Worm (Caenorhabditis elegans) whole organism, midembryonic: ENCODE data around the gene dph-2.

Experiments
- T22C8.4 ChIP-seq: fragments of 200-800 bp; sonication (Bioruptor generic); IDR thresholded peaks from 2 replicates; pipeline ENCODE4 v1.3.6; 2022; ENCODE audit warnings: missing genetic modification characterization, missing compliant biosample characterization
- cog-1 ChIP-seq: sonication (generic microtip); optimal IDR thresholded peaks from 2 replicates; lab custom pipeline; 2016; ENCODE audit warnings: missing genetic modification characterization, missing compliant biosample characterization
- flt-1 ChIP-seq: fragments of 200-800 bp; sonication (Bioruptor generic); IDR thresholded peaks from 2 replicates; pipeline ENCODE4 v1.3.6; 2022; ENCODE audit warnings: missing genetic modification characterization, missing compliant biosample characterization
- klf-2 ChIP-seq: fragments of 200-800 bp; sonication (Bioruptor generic); conservative IDR thresholded peaks from 2 replicates; pipeline ENCODE4 v1.3.6; 2022; ENCODE audit warnings: missing genetic modification reagents, missing genetic modification characterization, missing compliant biosample characterization
- med-1 ChIP-seq: sonication (generic microtip); optimal IDR thresholded peaks from 2 replicates; lab custom pipeline; 2017; ENCODE audit warnings: missing genetic modification characterization, mild to moderate bottlenecking, missing compliant biosample characterization, antibody characterized with exemption, missing genetic modification reagents; ENCODE audit not compliant: insufficient read depth
- ref-1 ChIP-seq: fragments of 200-800 bp; sonication (Bioruptor generic); conservative IDR thresholded peaks from 2 replicates; pipeline ENCODE4 v1.3.6; 2022; ENCODE audit warnings: missing genetic modification reagents, missing genetic modification characterization, missing compliant biosample characterization
- tab-1 ChIP-seq: fragments of 200-800 bp; sonication (Bioruptor generic); IDR thresholded peaks from 2 replicates; pipeline ENCODE4 v1.3.6; 2022; ENCODE audit warnings: missing genetic modification characterization, missing compliant biosample characterization
- ztf-23 ChIP-seq: fragments of 200-800 bp; sonication (Bioruptor generic); IDR thresholded peaks from 2 replicates; pipeline ENCODE4 v1.3.6; 2022; ENCODE audit warnings: missing genetic modification reagents, missing genetic modification characterization, missing compliant biosample characterization
- ztf-29 ChIP-seq: fragments of 200-800 bp; sonication (Bioruptor generic); IDR thresholded peaks from 2 replicates; pipeline ENCODE4 v1.3.6; 2022; ENCODE audit warnings: missing genetic modification reagents, missing genetic modification characterization, missing compliant biosample characterization

Gene dph-2

DNA sequence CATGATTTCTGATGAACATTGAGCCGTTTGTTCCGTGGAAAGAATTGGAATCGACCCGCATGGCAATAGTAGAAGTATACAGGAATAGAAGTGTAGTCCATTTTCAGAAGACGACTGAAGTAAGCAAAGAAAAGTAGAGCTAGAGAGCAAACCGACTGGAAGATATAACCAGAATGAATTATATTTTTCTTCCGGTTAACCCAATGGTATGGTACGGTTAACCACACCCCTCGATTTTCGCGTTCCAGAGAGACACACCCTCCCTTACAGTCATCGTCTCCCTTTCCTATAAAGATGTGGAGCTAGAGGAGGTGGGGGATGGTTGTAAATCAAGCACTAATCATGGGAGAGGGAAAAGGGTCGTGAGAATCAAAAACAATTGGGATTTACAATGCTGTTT, 9.0 kb upstream of the dph-2 start, which contains the start of gene C09G5.14:
C09G5.14 (minus strand) TSS at position 101 of the 400 bp plus-strand sequence.
- no peak for TF ChIP-seq ref-1
- no peak for TF ChIP-seq T22C8.4 (GFP tag; lab: Robert Waterston, UW)
- TF ChIP-seq ztf-23 = no peak

DNA sequence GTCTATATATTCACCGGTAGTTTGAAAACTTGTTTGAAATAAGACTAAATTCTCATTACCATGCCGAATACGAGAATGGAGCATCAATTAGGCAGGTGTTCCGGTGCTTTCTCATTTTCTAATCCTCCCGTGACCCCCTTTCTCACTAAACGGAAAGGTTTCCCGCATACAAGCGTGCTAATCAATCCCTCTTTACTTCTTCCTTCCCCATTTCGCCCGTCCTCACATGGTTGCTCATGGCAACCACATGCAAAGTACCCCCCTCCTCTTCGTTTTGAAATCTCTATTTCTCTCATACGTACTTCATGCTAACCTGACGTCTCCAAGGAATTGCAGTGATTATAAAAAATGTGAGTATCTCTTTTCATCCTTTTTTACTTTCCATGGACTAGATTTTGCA, 5.8 kb upstream of the dph-2 start, which contains the start of gene mks-5:
mks-5 (plus strand) TSS at position 301 of the 400 bp plus-strand sequence.
- no peak for TF ChIP-seq klf-2 (GFP tag; lab: Robert Waterston, UW)
- no peak for TF ChIP-seq cog-1
- TF ChIP-seq T22C8.4 (GFP tag; lab: Robert Waterston, UW) = no peak
- TF ChIP-seq ztf-29 = no peak
- TF ChIP-seq flt-1 (GFP tag; lab: Robert Waterston, UW) = no peak
- no peak for TF ChIP-seq ref-1
- no peak for TF ChIP-seq med-1 (GFP tag; lab: Kevin White, UChicago)
- TF ChIP-seq ztf-23 = no peak
- no peak for TF ChIP-seq tab-1 (GFP tag; lab: Robert Waterston, UW)

DNA sequence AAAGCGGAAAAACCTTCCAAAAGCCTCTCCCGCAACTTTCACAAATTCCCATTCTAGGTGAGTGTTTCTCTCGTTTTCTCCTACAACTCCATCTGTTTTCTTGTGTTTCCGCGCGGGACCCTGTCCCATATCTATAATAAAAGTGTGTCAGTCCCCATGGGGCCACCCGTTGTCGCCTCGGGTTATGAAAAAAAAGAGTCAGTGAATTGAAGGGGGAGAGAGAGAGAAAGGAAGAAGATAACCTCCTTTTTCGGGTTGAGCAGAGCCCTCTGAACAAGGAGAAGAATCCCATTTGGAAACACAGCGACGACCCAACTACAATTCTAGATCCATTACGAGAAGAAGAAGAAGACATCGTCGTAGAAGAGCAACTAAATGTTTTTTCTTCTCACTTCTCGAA, 3.0 kb upstream of the dph-2 start, which contains the start of gene C09G5.13:
C09G5.13 (plus strand) TSS at position 301 of the 400 bp plus-strand sequence.
- TF ChIP-seq klf-2 (GFP tag; lab: Robert Waterston, UW) = no peak
- no peak for TF ChIP-seq flt-1 (GFP tag; lab: Robert Waterston, UW)
- no peak for TF ChIP-seq med-1 (GFP tag; lab: Kevin White, UChicago)
- TF ChIP-seq ref-1 = no peak
- no peak for TF ChIP-seq ztf-29
- TF ChIP-seq tab-1 (GFP tag; lab: Robert Waterston, UW) = no peak
- no peak for TF ChIP-seq cog-1
- no peak for TF ChIP-seq ztf-23
- TF ChIP-seq T22C8.4 (GFP tag; lab: Robert Waterston, UW) = no peak

DNA sequence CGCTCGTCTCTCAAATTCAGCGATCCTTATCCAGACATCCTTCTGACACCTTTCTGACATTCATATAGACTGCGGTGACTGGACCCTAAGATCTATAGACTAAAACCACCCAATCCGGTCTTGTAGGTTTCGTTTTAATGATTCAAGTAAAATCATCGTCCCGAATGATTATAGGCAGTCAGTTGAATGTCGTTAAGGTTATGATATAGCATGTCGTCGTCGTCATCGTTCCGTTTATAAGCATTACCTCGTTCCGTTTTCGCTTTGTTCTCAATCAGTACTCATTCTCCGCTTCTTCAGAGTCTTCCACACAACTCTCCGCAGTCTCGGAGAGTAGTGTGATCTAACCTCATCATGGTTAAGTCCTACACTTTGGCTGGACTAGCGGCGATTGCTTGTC, 5.4 kb downstream of the dph-2 start, which contains the start of gene bli-1:
bli-1 (plus strand) TSS at position 301 of the 400 bp plus-strand sequence.
- TF ChIP-seq med-1 (GFP tag; lab: Kevin White, UChicago) = no peak
- no peak for TF ChIP-seq tab-1 (GFP tag; lab: Robert Waterston, UW)
- TF ChIP-seq T22C8.4 (GFP tag; lab: Robert Waterston, UW) = no peak
- TF ChIP-seq klf-2 (GFP tag; lab: Robert Waterston, UW) = no peak
- TF ChIP-seq flt-1 (GFP tag; lab: Robert Waterston, UW) = no peak
- TF ChIP-seq cog-1 = no peak
- TF ChIP-seq ztf-23 = no peak
- no peak for TF ChIP-seq ref-1
- no peak for TF ChIP-seq ztf-29

DNA sequence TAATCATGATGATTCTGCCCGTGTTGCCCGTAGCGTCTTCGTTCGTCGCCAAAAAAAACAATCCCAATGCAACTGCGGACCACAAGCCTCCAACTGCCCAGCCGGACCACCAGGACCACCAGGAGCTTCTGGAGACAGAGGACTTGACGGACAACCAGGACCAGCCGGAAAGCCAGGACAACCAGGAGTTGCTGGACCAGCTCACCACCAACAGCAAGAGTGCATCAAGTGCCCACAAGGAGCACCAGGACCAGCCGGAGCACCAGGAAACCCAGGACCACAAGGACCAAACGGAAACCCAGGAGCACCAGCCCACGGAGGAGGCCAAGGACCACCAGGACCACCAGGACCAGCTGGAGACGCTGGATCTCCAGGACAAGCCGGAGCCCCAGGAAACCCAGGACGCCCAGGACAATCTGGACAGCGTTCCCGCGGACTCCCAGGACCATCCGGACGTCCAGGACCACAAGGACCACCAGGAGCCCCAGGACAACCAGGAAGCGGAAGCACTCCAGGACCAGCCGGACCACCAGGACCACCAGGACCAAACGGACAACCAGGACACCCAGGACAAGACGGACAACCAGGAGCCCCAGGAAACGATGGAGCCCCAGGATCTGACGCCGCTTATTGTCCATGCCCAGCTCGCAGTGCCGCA, 6.5 kb downstream of the dph-2 start:
- TF ChIP-seq klf-2 (GFP tag; lab: Robert Waterston, UW) (no peak), tab-1 (GFP tag; lab: Robert Waterston, UW) (no peak), ztf-23 (no peak), ref-1 (no peak), med-1 (GFP tag; lab: Kevin White, UChicago) (no peak), T22C8.4 (GFP tag; lab: Robert Waterston, UW) (no peak), cog-1 (no peak), flt-1 (GFP tag; lab: Robert Waterston, UW) (no peak), ztf-29 (no peak)

DNA sequence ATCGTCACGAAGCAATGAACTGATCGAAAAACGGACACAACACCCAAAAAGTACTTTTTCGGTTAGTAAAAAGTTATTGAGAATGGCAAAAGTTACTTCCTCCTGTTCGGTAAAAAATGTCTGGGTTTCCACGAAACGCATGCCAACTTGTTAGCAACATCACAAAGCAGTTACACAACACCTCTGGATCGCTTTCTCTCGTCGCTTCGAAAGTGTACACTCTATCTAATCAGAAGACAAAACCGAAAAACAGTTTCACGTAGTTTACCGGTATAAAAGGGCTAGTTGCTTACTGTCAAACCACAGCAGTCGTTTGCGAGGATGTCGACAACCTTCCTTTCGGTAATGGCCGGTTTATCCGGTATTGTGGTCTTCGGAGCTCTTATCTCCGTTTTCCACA, 7.2 kb downstream of the dph-2 start, which contains the start of gene col-80:
col-80 (plus strand) TSS at position 301 of the 400 bp plus-strand sequence.
- TF ChIP-seq flt-1 (GFP tag; lab: Robert Waterston, UW) = no peak
- TF ChIP-seq med-1 (GFP tag; lab: Kevin White, UChicago) = no peak
- no peak for TF ChIP-seq ztf-29
- TF ChIP-seq klf-2 (GFP tag; lab: Robert Waterston, UW) = no peak

DNA sequence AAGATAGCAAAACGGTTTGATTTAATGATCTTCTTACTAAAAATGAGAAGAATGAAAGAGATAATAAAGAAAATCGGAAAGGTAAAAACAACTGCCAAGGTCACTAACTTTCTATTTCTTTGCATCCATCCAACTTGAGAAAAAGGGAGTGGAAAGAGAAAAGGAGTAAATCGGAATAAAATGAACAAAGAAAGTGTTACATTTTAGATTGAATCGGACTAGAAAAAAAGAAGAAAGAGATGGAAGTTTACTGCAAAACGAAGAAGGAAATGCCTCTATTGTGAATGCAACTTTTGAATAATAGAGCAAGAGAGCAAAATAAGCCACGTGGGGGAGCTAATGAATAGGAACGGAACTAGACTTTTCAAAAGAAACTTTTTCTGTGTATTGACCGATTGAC, 8.1 kb downstream of the dph-2 start:
- no peak for TF ChIP-seq ztf-29
- TF ChIP-seq ztf-23 = no peak
- TF ChIP-seq klf-2 (GFP tag; lab: Robert Waterston, UW) = no peak
- TF ChIP-seq flt-1 (GFP tag; lab: Robert Waterston, UW) = no peak
- TF ChIP-seq tab-1 (GFP tag; lab: Robert Waterston, UW) = no peak
- no peak for TF ChIP-seq med-1 (GFP tag; lab: Kevin White, UChicago)
- TF ChIP-seq T22C8.4 (GFP tag; lab: Robert Waterston, UW) = no peak
- TF ChIP-seq ref-1 = no peak
- TF ChIP-seq cog-1 = no peak

DNA sequence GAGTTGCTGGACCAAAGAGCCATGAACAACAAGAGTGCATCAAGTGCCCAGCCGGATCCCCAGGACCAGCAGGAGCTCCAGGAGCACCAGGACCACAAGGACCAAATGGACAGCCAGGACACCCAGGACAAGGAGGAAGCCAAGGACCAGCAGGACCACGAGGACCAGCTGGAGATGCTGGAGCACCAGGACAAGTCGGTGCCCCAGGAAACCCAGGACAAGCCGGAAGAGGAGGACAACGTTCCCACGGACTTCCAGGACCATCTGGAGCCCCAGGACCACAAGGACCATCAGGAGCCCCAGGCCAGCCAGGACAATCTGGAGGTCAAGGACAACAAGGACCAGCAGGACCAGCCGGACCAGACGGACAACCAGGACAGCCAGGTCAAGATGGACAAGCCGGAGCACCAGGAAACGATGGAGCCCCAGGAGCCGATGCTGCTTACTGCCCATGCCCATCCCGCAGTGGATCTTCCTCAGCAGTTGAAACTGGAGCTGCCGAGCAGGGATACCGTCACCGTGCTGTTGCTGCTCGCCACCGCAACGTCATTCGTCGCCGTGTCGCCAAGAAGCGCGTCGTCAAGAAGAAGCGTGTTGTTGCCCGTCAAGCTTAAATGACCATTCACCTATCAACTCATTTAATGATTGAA, 8.6 kb downstream of the dph-2 start:
- TF ChIP-seq ztf-29 (no peak), cog-1 (no peak), tab-1 (GFP tag; lab: Robert Waterston, UW) (no peak), ztf-23 (no peak), T22C8.4 (GFP tag; lab: Robert Waterston, UW) (no peak), klf-2 (GFP tag; lab: Robert Waterston, UW) (no peak)

DNA sequence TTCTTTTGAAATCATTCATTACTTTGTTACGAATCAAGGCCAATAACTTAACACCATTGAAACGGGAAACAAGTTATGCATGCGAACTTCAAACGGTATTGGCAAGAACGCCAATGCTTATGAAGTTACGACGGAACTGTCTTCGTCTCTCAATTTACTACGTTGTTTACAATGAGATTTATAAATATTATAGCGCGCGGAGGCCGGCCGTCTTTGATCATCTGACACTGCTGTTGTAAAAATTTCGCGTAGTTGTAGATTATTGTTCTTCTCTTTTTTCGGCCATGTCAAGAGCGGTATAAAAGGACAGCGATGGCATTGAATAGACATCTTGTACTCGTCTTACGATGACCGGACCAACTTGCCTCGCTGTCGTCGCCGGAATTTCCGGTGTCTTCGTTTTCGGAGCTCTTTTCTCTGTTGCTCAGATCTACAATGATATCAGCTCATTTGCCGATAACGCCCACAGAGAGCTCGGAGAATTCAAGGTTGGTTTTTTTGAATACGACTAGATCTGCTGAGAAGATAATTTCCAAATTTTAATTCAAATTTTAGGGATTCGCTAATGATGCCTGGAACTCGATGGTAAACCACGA, 9.4 kb downstream of the dph-2 start, which contains the start of gene col-39:
col-39 (plus strand) TSS at position 342 of the 596 bp plus-strand sequence.
- TF ChIP-seq T22C8.4 (GFP tag; lab: Robert Waterston, UW) = no peak
- no peak for TF ChIP-seq ztf-29
- TF ChIP-seq ztf-23 = no peak
- no peak for TF ChIP-seq tab-1 (GFP tag; lab: Robert Waterston, UW)
- TF ChIP-seq klf-2 (GFP tag; lab: Robert Waterston, UW) = no peak
